Worm (Caenorhabditis elegans) whole organism, dauer: Measurements from ENCODE around the gene cogc-2.

ENCODE experiments used
- unc-62 ChIP-seq: sonication (generic microtip); optimal IDR thresholded peaks from 2 replicates; lab custom pipeline; 2017; ENCODE audit warnings: missing biosample characterization, missing genetic modification reagents, missing genetic modification characterization

Gene cogc-2

ce11 chrIV:7016502-7016901, 22.9 kb downstream of the cogc-2 start:
- TF ChIP-seq unc-62 (GFP tag; lab: Kevin White, UChicago), result no peak

- TF ChIP-seq unc-62 (GFP tag; lab: Kevin White, UChicago), result no peak
Measured at ce11 chrIV:7012731-7013445, 26.5 kb downstream of the cogc-2 start.

ce11 chrIV:7012214-7012613, 27.2 kb downstream of the cogc-2 start:
- no peak for TF ChIP-seq unc-62 (GFP tag; lab: Kevin White, UChicago)

- TF ChIP-seq unc-62 (GFP tag; lab: Kevin White, UChicago), result no peak
Measured at ce11 chrIV:7011728-7012127, 27.7 kb downstream of the cogc-2 start, which contains the start of gene trxr-1. trxr-1 (plus strand) TSS chrIV:7011954.

- no peak for TF ChIP-seq unc-62 (GFP tag; lab: Kevin White, UChicago)
Measured at ce11 chrIV:7010835-7011234, 28.5 kb downstream of the cogc-2 start, which contains the start of gene C25A8.1. C25A8.1 (plus strand) TSS chrIV:7011135.

- no peak for TF ChIP-seq unc-62 (GFP tag; lab: Kevin White, UChicago)
Measured at ce11 chrIV:7010195-7010594, 29.2 kb downstream of the cogc-2 start.

DNA sequence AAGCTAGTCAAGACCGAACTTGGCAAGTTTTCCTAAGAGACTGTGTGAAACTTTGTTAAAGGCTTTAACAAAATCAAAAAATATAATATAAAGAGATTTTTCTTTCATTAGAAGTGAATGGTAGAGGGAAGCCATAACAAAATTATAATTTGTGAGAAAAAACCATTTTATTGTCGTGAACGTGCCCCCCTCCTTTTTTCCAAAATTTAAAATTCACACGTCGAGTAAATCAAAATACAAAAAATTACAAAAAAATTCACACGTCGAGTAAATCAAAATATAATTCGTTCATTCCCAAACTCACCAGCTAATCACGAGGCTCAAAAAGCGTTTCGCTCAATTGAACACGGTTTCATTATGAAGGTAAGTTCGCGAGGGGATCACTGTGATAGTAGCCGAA, 29.8 kb downstream of the cogc-2 start, which contains the start of gene C25A8.2:
TSS of gene C25A8.2 (plus strand) at position 301 of the 400 bp plus-strand sequence.
- no peak for TF ChIP-seq unc-62 (GFP tag; lab: Kevin White, UChicago)

DNA sequence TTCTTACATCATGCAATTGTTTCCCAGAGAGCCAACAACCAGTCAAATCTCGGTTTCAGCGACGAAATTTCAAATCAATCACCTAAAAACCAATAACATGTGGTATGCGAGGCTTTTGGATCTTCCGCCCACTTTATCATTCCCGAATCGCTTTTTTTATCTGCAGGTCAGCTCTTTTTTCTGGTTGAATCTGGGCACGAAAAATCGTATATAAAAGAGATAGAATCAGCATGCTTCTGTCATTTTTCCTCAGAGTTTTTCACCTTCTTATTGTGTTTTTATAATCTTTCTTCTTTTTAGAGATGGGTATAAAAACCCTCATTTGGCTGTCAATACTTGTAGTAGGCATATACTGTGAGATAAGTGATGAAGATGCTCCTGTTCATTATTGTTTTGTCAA, 36.1 kb downstream of the cogc-2 start, which contains the start of gene cht-3:
TSS of gene cht-3 (plus strand) at position 301 of the 400 bp plus-strand sequence.
- no peak for TF ChIP-seq unc-62 (GFP tag; lab: Kevin White, UChicago)

ce11 chrIV:6999206-6999605, 40.2 kb downstream of the cogc-2 start, which contains the start of gene C25A8.5:
C25A8.5 (plus strand) TSS chrIV:6999506.
- TF ChIP-seq unc-62 (GFP tag; lab: Kevin White, UChicago), result no peak

DNA sequence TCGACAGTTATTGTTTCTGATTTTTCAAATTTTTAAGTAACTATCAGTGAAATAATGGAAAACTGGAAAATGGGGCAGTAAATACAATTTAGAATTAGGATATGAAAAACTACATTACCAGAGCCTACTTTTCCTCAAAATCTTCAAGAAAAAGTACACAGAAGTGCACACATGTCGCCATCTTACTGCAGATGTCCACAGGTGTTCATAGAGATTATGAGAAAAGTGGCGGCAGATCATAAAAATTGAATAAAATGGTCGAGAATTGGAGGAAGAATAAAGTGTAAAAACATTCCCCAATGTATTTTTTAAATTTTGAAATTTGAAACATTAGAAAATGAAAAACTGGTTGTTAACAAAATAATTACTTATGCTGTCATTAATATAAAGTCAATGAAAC, 41.5 kb downstream of the cogc-2 start:
- no peak for TF ChIP-seq unc-62 (GFP tag; lab: Kevin White, UChicago)

ce11 chrIV:6991070-6991469, 48.3 kb downstream of the cogc-2 start:
- no peak for TF ChIP-seq unc-62 (GFP tag; lab: Kevin White, UChicago)
